Worm (Caenorhabditis elegans): ENCODE measurements around the gene R13D11.4.

DNA sequence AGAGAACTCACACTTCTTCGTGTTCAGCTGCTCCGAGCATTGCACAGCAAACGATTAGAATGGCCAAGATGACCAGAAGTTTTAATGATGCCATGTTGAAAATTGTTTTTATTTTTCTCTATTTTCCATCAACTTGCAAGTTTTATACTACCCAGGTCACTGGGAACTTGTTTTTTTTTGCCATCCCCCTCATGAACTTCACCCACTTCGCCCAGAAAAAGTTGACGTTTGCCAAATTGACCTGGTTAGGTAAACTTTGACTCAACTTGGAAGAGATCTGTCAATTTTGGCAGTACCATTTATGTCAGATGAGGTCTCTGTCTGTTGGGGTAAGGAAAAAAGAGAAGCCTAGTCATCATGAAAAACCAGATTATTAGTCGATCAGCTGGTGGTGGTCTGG, 2.5 kb downstream of the R13D11.4 start, which contains the start of gene R13D11.10:
- no peak for TF ChIP-seq dao-5 (tag; optimal IDR thresholded peaks at IDR 0.05)
- TF ChIP-seq W03F9.2 (tag; optimal IDR thresholded peaks at IDR 0.05) = no peak
- TF ChIP-seq him-1 (tag; optimal IDR thresholded peaks at IDR 0.05) = no peak
